Fruit fly (Drosophila melanogaster): Measurements from ENCODE around the gene Gr64b.

The Gr64b gene

DNA sequence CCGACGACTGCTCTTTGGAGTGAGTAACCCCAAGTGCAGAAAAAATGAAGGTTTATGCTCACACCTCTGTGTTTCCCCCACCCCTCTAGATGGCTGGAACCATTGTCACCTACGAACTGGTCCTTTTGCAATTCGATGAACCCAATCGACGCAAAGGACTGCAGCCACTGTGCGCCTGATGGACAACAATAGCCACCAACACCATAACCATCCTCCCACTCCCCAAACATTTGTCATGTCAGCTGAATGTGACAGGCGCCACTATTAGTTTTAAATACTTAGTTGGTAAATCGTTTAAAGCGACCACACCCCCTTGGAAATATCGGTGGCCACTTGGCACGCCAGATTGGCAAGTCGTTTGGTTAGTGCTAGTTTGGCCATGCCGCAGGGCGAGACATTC, at the start of gene Gr64b, which contains the start of gene Gr64c:
TSS of gene Gr64b (plus strand) at position 301 of the 400 bp plus-strand sequence.
TSS of gene Gr64c (plus strand) at position 301 of the 400 bp plus-strand sequence.
- TF ChIP-seq CG14711 (tag; optimal IDR thresholded peaks at IDR 0.05) (no peak), CG7045 (GFP tag; optimal IDR thresholded peaks at IDR 0.05) (no peak)

dm6 chr3L:3978762-3979516, 49.5 kb upstream of the Gr64b start:
- TF ChIP-seq kay (GFP tag; ENCODE audit: borderline replicate concordance) (no peak), bab1 (GFP tag; optimal IDR thresholded peaks at IDR 0.05) (no peak), CG14711 (tag; optimal IDR thresholded peaks at IDR 0.05) (no peak), CG11617 (GFP tag; optimal IDR thresholded peaks at IDR 0.05) (no peak)

DNA sequence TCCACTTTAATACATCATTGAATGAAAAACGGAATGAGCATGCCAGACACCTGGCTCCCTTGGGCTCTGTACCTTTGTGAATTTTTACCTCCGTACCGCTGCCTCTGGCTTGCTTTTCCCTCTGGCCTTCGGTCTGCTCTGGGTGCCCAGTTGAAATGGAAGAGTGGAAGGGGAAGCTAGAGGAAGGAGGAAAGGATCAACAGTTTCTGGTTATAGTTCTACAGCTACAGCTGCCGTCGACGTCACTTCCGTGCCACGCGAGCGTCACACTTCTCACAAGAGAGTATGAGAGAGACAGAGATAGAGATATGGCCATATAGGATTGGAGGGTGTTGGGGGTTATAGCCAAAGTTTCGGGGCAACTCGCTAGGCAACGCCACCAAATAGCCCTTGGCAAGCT, 48.4 kb upstream of the Gr64b start:
- no peak for TF ChIP-seq Hr96 (GFP tag; optimal IDR thresholded peaks at IDR 0.05)
- no peak for TF ChIP-seq Clk (GFP tag; optimal IDR thresholded peaks at IDR 0.05)
- no peak for TF ChIP-seq cnc (optimal IDR thresholded peaks at IDR 0.05)
- TF ChIP-seq toe (GFP tag; optimal IDR thresholded peaks at IDR 0.05) = no peak
- no peak for TF ChIP-seq tj (GFP tag; optimal IDR thresholded peaks at IDR 0.05)
- no peak for TF ChIP-seq Crg-1 (GFP tag; optimal IDR thresholded peaks at IDR 0.05)
- TF ChIP-seq cic (GFP tag; optimal IDR thresholded peaks at IDR 0.05) = no peak
- no peak for TF ChIP-seq bab1 (GFP tag; optimal IDR thresholded peaks at IDR 0.05)
- TF ChIP-seq kay (GFP tag; ENCODE audit: borderline replicate concordance) = no peak
- TF ChIP-seq ovo (GFP tag; optimal IDR thresholded peaks at IDR 0.05) = no peak
- no peak for TF ChIP-seq CG7045 (GFP tag; optimal IDR thresholded peaks at IDR 0.05)
- no peak for TF ChIP-seq pad (GFP tag; optimal IDR thresholded peaks at IDR 0.05)
- no peak for TF ChIP-seq CG5204 (GFP tag; optimal IDR thresholded peaks at IDR 0.05)
- no peak for TF ChIP-seq Mnt (GFP tag; optimal IDR thresholded peaks at IDR 0.05)
- TF ChIP-seq CG14711 (tag; optimal IDR thresholded peaks at IDR 0.05) = no peak
- TF ChIP-seq CG12768 (GFP tag; optimal IDR thresholded peaks at IDR 0.05) = no peak
- TF ChIP-seq CG11617 (GFP tag; optimal IDR thresholded peaks at IDR 0.05) = no peak
- TF ChIP-seq CG7101 (tag; optimal IDR thresholded peaks at IDR 0.05) = no peak

- no peak for TF ChIP-seq CG1620 (GFP tag; optimal IDR thresholded peaks at IDR 0.05)
- TF ChIP-seq CG12768 (GFP tag; optimal IDR thresholded peaks at IDR 0.05) = no peak
- TF ChIP-seq cnc (optimal IDR thresholded peaks at IDR 0.05) = no peak
- no peak for TF ChIP-seq CG33017 (tag; optimal IDR thresholded peaks at IDR 0.05)
- TF ChIP-seq CG11617 (GFP tag; optimal IDR thresholded peaks at IDR 0.05) = peak; percentile 10
- no peak for TF ChIP-seq Clk (GFP tag; optimal IDR thresholded peaks at IDR 0.05)
- peak; percentile 55 for TF ChIP-seq pad (GFP tag; optimal IDR thresholded peaks at IDR 0.05)
- no peak for TF ChIP-seq Mnt (GFP tag; optimal IDR thresholded peaks at IDR 0.05)
- TF ChIP-seq tj (GFP tag; optimal IDR thresholded peaks at IDR 0.05) = peak; percentile 16
- TF ChIP-seq Crg-1 (GFP tag; optimal IDR thresholded peaks at IDR 0.05) = no peak
- peak; percentile 48 for TF ChIP-seq CG7045 (GFP tag; optimal IDR thresholded peaks at IDR 0.05)
- peak; percentile 9 for TF ChIP-seq Hr96 (GFP tag; optimal IDR thresholded peaks at IDR 0.05)
- TF ChIP-seq CG14711 (tag; optimal IDR thresholded peaks at IDR 0.05) = no peak
- no peak for TF ChIP-seq ovo (GFP tag; optimal IDR thresholded peaks at IDR 0.05)
- no peak for TF ChIP-seq bab1 (GFP tag; optimal IDR thresholded peaks at IDR 0.05)
- TF ChIP-seq CG7101 (tag; optimal IDR thresholded peaks at IDR 0.05) = no peak
- TF ChIP-seq kay (GFP tag; ENCODE audit: borderline replicate concordance) = no peak
Measured at dm6 chr3L:3983466-3983946, 44.9 kb upstream of the Gr64b start, which contains the start of gene scrt. scrt (plus strand) TSS chr3L:3983896.

DNA sequence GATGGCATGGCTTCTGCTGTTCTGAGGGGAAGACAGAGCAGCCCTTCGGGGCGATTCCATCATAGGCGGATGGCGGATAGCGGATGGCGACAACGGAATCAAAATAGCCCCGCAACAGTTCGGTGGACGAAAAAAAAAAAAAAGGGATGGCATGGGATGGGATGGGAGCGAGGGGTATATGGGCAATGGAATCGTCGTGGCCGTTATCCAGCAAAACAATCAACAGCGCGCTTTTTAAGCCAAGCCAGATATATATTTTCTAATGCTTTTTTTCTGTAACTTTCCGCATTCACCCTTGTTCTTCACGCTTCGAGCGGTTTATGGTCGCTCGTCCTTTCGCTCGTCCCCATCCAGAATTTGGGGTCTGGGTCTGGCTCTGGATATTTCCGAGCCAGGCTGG, 32.9 kb upstream of the Gr64b start:
- TF ChIP-seq bab1 (GFP tag; optimal IDR thresholded peaks at IDR 0.05) (no peak), CG12768 (GFP tag; optimal IDR thresholded peaks at IDR 0.05) (no peak), CG7045 (GFP tag; optimal IDR thresholded peaks at IDR 0.05) (no peak), Mnt (GFP tag; optimal IDR thresholded peaks at IDR 0.05) (no peak), tj (GFP tag; optimal IDR thresholded peaks at IDR 0.05) (no peak), cic (GFP tag; optimal IDR thresholded peaks at IDR 0.05) (no peak), CG1620 (GFP tag; optimal IDR thresholded peaks at IDR 0.05) (no peak), CG7101 (tag; optimal IDR thresholded peaks at IDR 0.05) (no peak), CG14711 (tag; optimal IDR thresholded peaks at IDR 0.05) (no peak), Crg-1 (GFP tag; optimal IDR thresholded peaks at IDR 0.05) (no peak), pad (GFP tag; optimal IDR thresholded peaks at IDR 0.05) (no peak), CG33017 (tag; optimal IDR thresholded peaks at IDR 0.05) (no peak), toe (GFP tag; optimal IDR thresholded peaks at IDR 0.05) (no peak), CG11617 (GFP tag; optimal IDR thresholded peaks at IDR 0.05) (no peak), Clk (GFP tag; optimal IDR thresholded peaks at IDR 0.05) (no peak), Hr96 (GFP tag; optimal IDR thresholded peaks at IDR 0.05) (no peak), kay (GFP tag; ENCODE audit: borderline replicate concordance) (no peak), ovo (GFP tag; optimal IDR thresholded peaks at IDR 0.05) (no peak)

dm6 chr3L:4000711-4001110, 27.7 kb upstream of the Gr64b start:
- no peak for TF ChIP-seq CG5204 (GFP tag; optimal IDR thresholded peaks at IDR 0.05)
- TF ChIP-seq Crg-1 (GFP tag; optimal IDR thresholded peaks at IDR 0.05) = no peak
- no peak for TF ChIP-seq bab1 (GFP tag; optimal IDR thresholded peaks at IDR 0.05)
- no peak for TF ChIP-seq kay (GFP tag; ENCODE audit: borderline replicate concordance)
- no peak for TF ChIP-seq CG11617 (GFP tag; optimal IDR thresholded peaks at IDR 0.05)
- no peak for TF ChIP-seq CG7045 (GFP tag; optimal IDR thresholded peaks at IDR 0.05)
- no peak for TF ChIP-seq Hr96 (GFP tag; optimal IDR thresholded peaks at IDR 0.05)
- TF ChIP-seq CG33017 (tag; optimal IDR thresholded peaks at IDR 0.05) = no peak
- TF ChIP-seq CG12768 (GFP tag; optimal IDR thresholded peaks at IDR 0.05) = no peak
- TF ChIP-seq CG1620 (GFP tag; optimal IDR thresholded peaks at IDR 0.05) = no peak
- no peak for TF ChIP-seq tj (GFP tag; optimal IDR thresholded peaks at IDR 0.05)
- TF ChIP-seq CG14711 (tag; optimal IDR thresholded peaks at IDR 0.05) = no peak
- no peak for TF ChIP-seq cnc (optimal IDR thresholded peaks at IDR 0.05)
- no peak for TF ChIP-seq CG7101 (tag; optimal IDR thresholded peaks at IDR 0.05)
- no peak for TF ChIP-seq Clk (GFP tag; optimal IDR thresholded peaks at IDR 0.05)
- no peak for TF ChIP-seq cic (GFP tag; optimal IDR thresholded peaks at IDR 0.05)
- TF ChIP-seq ovo (GFP tag; optimal IDR thresholded peaks at IDR 0.05) = no peak
- no peak for TF ChIP-seq toe (GFP tag; optimal IDR thresholded peaks at IDR 0.05)
- no peak for TF ChIP-seq pad (GFP tag; optimal IDR thresholded peaks at IDR 0.05)

All from whole organism, adult.